Worm (Caenorhabditis elegans): ENCODE data around the gene Y37H2A.13.

- no peak for TF ChIP-seq lin-39 (tag; optimal IDR thresholded peaks at IDR 0.05)
- no peak for TF ChIP-seq grh-1 (GFP tag; IDR thresholded peaks at IDR 0.05)
- no peak for TF ChIP-seq vab-15 (tag; optimal IDR thresholded peaks at IDR 0.05)
- no peak for TF ChIP-seq ceh-8 (GFP tag; optimal IDR thresholded peaks at IDR 0.05)
- TF ChIP-seq mdl-1 (tag; optimal IDR thresholded peaks at IDR 0.05), result no peak
- TF ChIP-seq nhr-12 (tag; optimal IDR thresholded peaks at IDR 0.05), result no peak
- no peak for TF ChIP-seq hlh-4 (tag; optimal IDR thresholded peaks at IDR 0.05)
- TF ChIP-seq fkh-10 (GFP tag; optimal IDR thresholded peaks at IDR 0.05), result no peak
- TF ChIP-seq Y116A8C.19 (tag; optimal IDR thresholded peaks at IDR 0.05; ENCODE audit: borderline replicate concordance), result no peak
- TF ChIP-seq elt-3 (tag; optimal IDR thresholded peaks at IDR 0.05), result no peak
- TF ChIP-seq xbp-1 (tag; optimal IDR thresholded peaks at IDR 0.05), result no peak
These were observed 15.5 kb upstream of the Y37H2A.13 start, which contains the start of gene fbxa-211 for ce11 chrV:18127192-18127591.

Data from whole organism, L1 larva.